Fruit fly (Drosophila melanogaster): ENCODE data around the gene CG5986.

CG5986 gene

dm6 chr3R:24046580-24047225, 887 bp upstream of the CG5986 start:
- no peak for TF ChIP-seq Dll (optimal IDR thresholded peaks at IDR 0.05)
- TF ChIP-seq EcR (GFP tag; optimal IDR thresholded peaks at IDR 0.05): no peak
- no peak for TF ChIP-seq CG8478 (optimal IDR thresholded peaks at IDR 0.05)
- no peak for TF ChIP-seq usp (GFP tag; optimal IDR thresholded peaks at IDR 0.05)
- TF ChIP-seq psq (optimal IDR thresholded peaks at IDR 0.05): no peak
- no peak for TF ChIP-seq pan (optimal IDR thresholded peaks at IDR 0.05)

- TF ChIP-seq CG8478 (optimal IDR thresholded peaks at IDR 0.05) (no peak), pan (optimal IDR thresholded peaks at IDR 0.05) (no peak), usp (GFP tag; optimal IDR thresholded peaks at IDR 0.05) (no peak), psq (optimal IDR thresholded peaks at IDR 0.05) (no peak), Dll (optimal IDR thresholded peaks at IDR 0.05) (no peak), EcR (GFP tag; optimal IDR thresholded peaks at IDR 0.05) (no peak)
Measured at dm6 chr3R:24047998-24048511, 465 bp downstream of the CG5986 start, which contains the start of gene Rox8. Gene Rox8 (minus strand): TSS chr3R:24048265.

dm6 chr3R:24050690-24051440, 3.3 kb downstream of the CG5986 start, which contains the start of the genes Atg6 and Pisd:
Gene Atg6 (minus strand): TSS chr3R:24050782.
Gene Pisd (plus strand): TSS chr3R:24050783.
- no peak for TF ChIP-seq CG8478 (optimal IDR thresholded peaks at IDR 0.05)
- no peak for TF ChIP-seq psq (optimal IDR thresholded peaks at IDR 0.05)
- TF ChIP-seq usp (GFP tag; optimal IDR thresholded peaks at IDR 0.05): no peak
- no peak for TF ChIP-seq Dll (optimal IDR thresholded peaks at IDR 0.05)
- TF ChIP-seq EcR (GFP tag; optimal IDR thresholded peaks at IDR 0.05): no peak
- TF ChIP-seq pan (optimal IDR thresholded peaks at IDR 0.05): no peak

dm6 chr3R:24051459-24052165, 4.0 kb downstream of the CG5986 start:
- no peak for TF ChIP-seq Dll (optimal IDR thresholded peaks at IDR 0.05)
- no peak for TF ChIP-seq psq (optimal IDR thresholded peaks at IDR 0.05)
- TF ChIP-seq CG8478 (optimal IDR thresholded peaks at IDR 0.05): no peak
- TF ChIP-seq pan (optimal IDR thresholded peaks at IDR 0.05): no peak
- no peak for TF ChIP-seq usp (GFP tag; optimal IDR thresholded peaks at IDR 0.05)
- TF ChIP-seq EcR (GFP tag; optimal IDR thresholded peaks at IDR 0.05): no peak

DNA sequence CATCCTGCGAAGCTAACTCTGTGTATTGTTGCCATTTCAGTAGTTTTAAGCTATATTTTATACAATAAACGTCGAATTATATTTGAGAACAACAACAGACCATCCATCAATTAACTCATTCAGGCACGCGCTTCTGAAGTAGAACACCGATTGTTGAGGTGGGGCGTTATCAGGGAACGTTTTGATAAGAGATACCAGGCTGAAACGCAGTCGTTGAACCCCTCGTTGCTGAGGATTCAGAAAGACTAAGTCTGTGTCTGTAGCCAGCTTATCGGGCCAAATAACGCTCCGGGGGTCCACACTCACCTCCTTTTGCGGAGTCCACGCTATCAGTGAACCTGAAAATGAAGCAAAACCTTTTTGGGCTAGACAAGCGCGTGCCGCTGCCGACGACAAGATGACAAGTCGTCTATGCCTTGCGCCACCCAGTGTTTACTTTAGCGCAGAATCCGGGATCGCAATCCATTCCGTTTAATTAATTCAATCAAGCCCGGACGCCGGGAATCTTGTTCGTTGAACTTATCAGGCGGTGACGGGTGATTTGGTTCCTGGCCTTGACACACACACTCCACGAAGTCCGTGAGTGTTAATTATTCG, 6.0 kb downstream of the CG5986 start:
- TF ChIP-seq usp (GFP tag; optimal IDR thresholded peaks at IDR 0.05) (no peak), CG8478 (optimal IDR thresholded peaks at IDR 0.05) (no peak), pan (optimal IDR thresholded peaks at IDR 0.05) (no peak), Dll (optimal IDR thresholded peaks at IDR 0.05) (no peak), EcR (GFP tag; optimal IDR thresholded peaks at IDR 0.05) (no peak), psq (optimal IDR thresholded peaks at IDR 0.05) (no peak)

- TF ChIP-seq usp (GFP tag; optimal IDR thresholded peaks at IDR 0.05) (no peak), psq (optimal IDR thresholded peaks at IDR 0.05) (no peak), EcR (GFP tag; optimal IDR thresholded peaks at IDR 0.05) (no peak), Dll (optimal IDR thresholded peaks at IDR 0.05) (no peak), CG8478 (optimal IDR thresholded peaks at IDR 0.05) (no peak), pan (optimal IDR thresholded peaks at IDR 0.05) (no peak)
Measured at dm6 chr3R:24054227-24054626, 6.6 kb downstream of the CG5986 start, which contains the start of gene CG6000. Gene CG6000 (plus strand): TSS chr3R:24054391.

dm6 chr3R:24057188-24057587, 9.6 kb downstream of the CG5986 start, which contains the start of gene Hsp68:
Gene Hsp68 (minus strand): TSS chr3R:24057310.
- TF ChIP-seq CG8478 (optimal IDR thresholded peaks at IDR 0.05) (peak; percentile 66), EcR (GFP tag; optimal IDR thresholded peaks at IDR 0.05) (no peak)

dm6 chr3R:24058041-24058440, 10.5 kb downstream of the CG5986 start, which contains the start of gene SMC1:
Gene SMC1 (plus strand): TSS chr3R:24058287.
- TF ChIP-seq usp (GFP tag; optimal IDR thresholded peaks at IDR 0.05): no peak
- TF ChIP-seq pan (optimal IDR thresholded peaks at IDR 0.05): no peak
- no peak for TF ChIP-seq psq (optimal IDR thresholded peaks at IDR 0.05)

- TF ChIP-seq Dll (optimal IDR thresholded peaks at IDR 0.05) (no peak), psq (optimal IDR thresholded peaks at IDR 0.05) (no peak), usp (GFP tag; optimal IDR thresholded peaks at IDR 0.05) (no peak), EcR (GFP tag; optimal IDR thresholded peaks at IDR 0.05) (no peak), CG8478 (optimal IDR thresholded peaks at IDR 0.05) (no peak), pan (optimal IDR thresholded peaks at IDR 0.05) (no peak)
Measured at dm6 chr3R:24065718-24066117, 18.1 kb downstream of the CG5986 start.

DNA sequence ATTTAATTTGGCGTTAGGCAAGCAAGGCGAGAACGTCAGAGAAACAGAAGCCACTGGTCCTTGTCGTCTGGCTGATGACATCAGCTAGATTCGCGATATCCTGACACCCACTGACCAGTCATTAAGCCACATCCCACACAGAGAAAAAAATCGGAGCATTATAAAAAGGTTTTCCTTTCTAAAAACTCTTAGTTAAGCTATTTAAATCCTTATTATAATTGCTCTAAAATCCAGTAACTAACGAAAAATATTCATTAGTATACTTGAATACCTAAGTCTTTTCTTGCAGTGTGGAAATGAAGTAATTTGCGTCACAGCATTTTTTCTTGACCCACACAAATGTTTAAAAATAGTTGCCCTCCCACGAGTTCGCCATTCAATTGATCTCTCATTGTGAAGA, 21.2 kb downstream of the CG5986 start:
- no peak for TF ChIP-seq CG8478 (optimal IDR thresholded peaks at IDR 0.05)
- no peak for TF ChIP-seq pan (optimal IDR thresholded peaks at IDR 0.05)
- TF ChIP-seq usp (GFP tag; optimal IDR thresholded peaks at IDR 0.05): no peak
- TF ChIP-seq EcR (GFP tag; optimal IDR thresholded peaks at IDR 0.05): no peak
- TF ChIP-seq Dll (optimal IDR thresholded peaks at IDR 0.05): no peak
- no peak for TF ChIP-seq psq (optimal IDR thresholded peaks at IDR 0.05)

DNA sequence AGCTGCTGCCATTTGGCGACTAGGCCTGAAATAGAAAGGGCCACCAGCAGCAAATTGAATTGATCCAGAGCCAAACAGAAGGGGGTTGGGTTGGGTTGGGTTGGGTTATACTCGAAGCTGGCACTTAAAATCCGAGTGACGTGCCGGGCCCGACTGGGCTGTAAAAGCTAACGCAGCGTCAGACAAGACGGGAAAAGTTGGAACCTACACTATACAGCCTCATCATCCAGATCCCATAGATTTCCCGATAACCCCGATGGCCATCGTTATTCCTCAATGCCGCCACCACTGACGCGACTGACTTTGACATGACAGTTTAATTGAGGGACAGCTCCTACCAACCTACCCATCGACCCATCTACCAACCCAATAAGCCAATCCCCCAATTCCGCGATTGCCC, 22.4 kb downstream of the CG5986 start:
- no peak for TF ChIP-seq psq (optimal IDR thresholded peaks at IDR 0.05)
- no peak for TF ChIP-seq Dll (optimal IDR thresholded peaks at IDR 0.05)
- no peak for TF ChIP-seq pan (optimal IDR thresholded peaks at IDR 0.05)
- TF ChIP-seq EcR (GFP tag; optimal IDR thresholded peaks at IDR 0.05): no peak
- TF ChIP-seq CG8478 (optimal IDR thresholded peaks at IDR 0.05): no peak
- no peak for TF ChIP-seq usp (GFP tag; optimal IDR thresholded peaks at IDR 0.05)
